Fruit fly (Drosophila melanogaster) whole organism, adult: Measurements from ENCODE around the gene mRpL35.

Experiments used
- CG12768 ChIP-seq: fragments of 200-800 bp; sonication (Bioruptor generic); optimal IDR thresholded peaks from 2 replicates; lab custom pipeline; 2017; ENCODE audit warnings: missing biosample characterization, missing genetic modification characterization, mild to moderate bottlenecking, moderate library complexity, missing genetic modification reagents
- CG14711 ChIP-seq: fragments of 200-800 bp; sonication (Bioruptor generic); optimal IDR thresholded peaks from 2 replicates; lab custom pipeline; 2018; ENCODE audit warnings: missing biosample characterization, mild to moderate bottlenecking, missing genetic modification characterization, moderate library complexity
- CG33017 ChIP-seq: fragments of 200-800 bp; sonication (Bioruptor generic); optimal IDR thresholded peaks from 2 replicates; lab custom pipeline; 2018; ENCODE audit warnings: missing biosample characterization, mild to moderate bottlenecking, missing genetic modification characterization, moderate library complexity
- CG5204 ChIP-seq: fragments of 200-800 bp; sonication (Bioruptor generic); optimal IDR thresholded peaks from 2 replicates; lab custom pipeline; 2016; ENCODE audit warnings: missing biosample characterization, missing genetic modification characterization
- CG7101 ChIP-seq: fragments of 200-800 bp; sonication (Bioruptor generic); optimal IDR thresholded peaks from 2 replicates; lab custom pipeline; 2018; ENCODE audit warnings: missing biosample characterization, mild to moderate bottlenecking, missing genetic modification characterization, moderate library complexity
- Crg-1 ChIP-seq: fragments of 200-800 bp; sonication (Bioruptor generic); optimal IDR thresholded peaks from 2 replicates; lab custom pipeline; 2016; ENCODE audit warnings: missing biosample characterization, missing genetic modification characterization
- Hr96 ChIP-seq: fragments of 200-800 bp; sonication (Bioruptor generic); optimal IDR thresholded peaks from 2 replicates; lab custom pipeline; 2016; ENCODE audit warnings: missing biosample characterization, missing genetic modification characterization
- Mnt ChIP-seq: fragments of 200-800 bp; sonication (Bioruptor generic); optimal IDR thresholded peaks from 2 replicates; lab custom pipeline; 2016; ENCODE audit warnings: missing biosample characterization, mild to moderate bottlenecking, missing genetic modification characterization
- bab1 ChIP-seq: fragments of 200-800 bp; sonication (Bioruptor generic); optimal IDR thresholded peaks from 3 replicates; lab custom pipeline; 2019; ENCODE audit warnings: missing biosample characterization, mild to moderate bottlenecking, missing genetic modification characterization, moderate library complexity
- cic ChIP-seq: fragments of 200-800 bp; sonication (Bioruptor generic); optimal IDR thresholded peaks from 2 replicates; lab custom pipeline; 2017; ENCODE audit warnings: missing biosample characterization, mild to moderate bottlenecking, missing genetic modification characterization, moderate library complexity
- ovo ChIP-seq: fragments of 200-800 bp; sonication (Bioruptor generic); optimal IDR thresholded peaks from 2 replicates; lab custom pipeline; 2016; ENCODE audit warnings: missing biosample characterization, missing genetic modification characterization
- pad ChIP-seq: fragments of 200-800 bp; sonication (Bioruptor generic); optimal IDR thresholded peaks from 3 replicates; lab custom pipeline; 2017; ENCODE audit warnings: missing biosample characterization, missing genetic modification characterization, mild to moderate bottlenecking, moderate library complexity, missing genetic modification reagents
- tj ChIP-seq: fragments of 200-800 bp; sonication (Bioruptor generic); optimal IDR thresholded peaks from 3 replicates; lab custom pipeline; 2017; ENCODE audit warnings: missing biosample characterization, mild to moderate bottlenecking, missing genetic modification characterization, moderate library complexity
- toe ChIP-seq: fragments of 200-800 bp; sonication (Bioruptor generic); optimal IDR thresholded peaks from 2 replicates; lab custom pipeline; 2016; ENCODE audit warnings: missing biosample characterization, missing genetic modification characterization

- no peak for TF ChIP-seq CG5204 (GFP tag; lab: Kevin White, UChicago)
- no peak for TF ChIP-seq Mnt (GFP tag; lab: Kevin White, UChicago)
- no peak for TF ChIP-seq tj
- no peak for TF ChIP-seq Hr96
- no peak for TF ChIP-seq CG12768 (GFP tag; lab: Kevin White, UChicago)
- TF ChIP-seq pad: no peak
- TF ChIP-seq ovo (GFP tag; lab: Kevin White, UChicago): no peak
- TF ChIP-seq CG33017 (tag; lab: Kevin White, UChicago): no peak
- no peak for TF ChIP-seq Crg-1
- TF ChIP-seq bab1 (GFP tag; lab: Kevin White, UChicago): no peak
- no peak for TF ChIP-seq cic (GFP tag; lab: Kevin White, UChicago)
- no peak for TF ChIP-seq CG14711 (tag; lab: Kevin White, UChicago)
- TF ChIP-seq CG7101 (tag; lab: Kevin White, UChicago): no peak
- no peak for TF ChIP-seq toe (GFP tag; lab: Kevin White, UChicago)
These were observed 16.2 kb downstream of the mRpL35 start for dm6 chr3R:22039480-22039879.
